Worm (Caenorhabditis elegans): ENCODE data around the gene fbxa-76.

ce11 chrIII:1295149-1295716, 46.3 kb upstream of the fbxa-76 start, which contains the start of gene fbxa-35:
- TF ChIP-seq scrt-1 (GFP tag; IDR thresholded peaks at IDR 0.05) = no peak
- TF ChIP-seq ama-1 (optimal IDR thresholded peaks at IDR 0.05) = no peak
- no peak for TF ChIP-seq sea-1 (GFP tag; conservative IDR thresholded peaks at IDR 0.05)
- TF ChIP-seq hmg-4 (GFP tag; optimal IDR thresholded peaks at IDR 0.05) = no peak

Data from whole organism, early embryonic.